Worm (Caenorhabditis elegans) whole organism, L2 larva: ENCODE results near the gene nlp-5.

ENCODE experiments used
- F13H6.1 ChIP-seq: sonication (generic microtip); optimal IDR thresholded peaks from 2 replicates; lab custom pipeline; 2016; ENCODE audit warnings: missing genetic modification characterization, missing compliant biosample characterization
- ZK546.5 ChIP-seq: sonication (generic microtip); optimal IDR thresholded peaks from 2 replicates; lab custom pipeline; 2017; ENCODE audit warnings: missing biosample characterization, missing genetic modification characterization
- aly-2 ChIP-seq: fragments of 150-350 bp; optimal IDR thresholded peaks from 2 replicates; lab custom pipeline; 2014; ENCODE audit warnings: missing biosample characterization, missing genetic modification characterization
- ama-1 ChIP-seq: fragments of 150-350 bp; optimal IDR thresholded peaks from 2 replicates; lab custom pipeline; 2018; ENCODE audit warnings: inconsistent platforms
- ceh-82 ChIP-seq: fragments of 150-350 bp; optimal IDR thresholded peaks from 2 replicates; lab custom pipeline; 2014; ENCODE audit warnings: missing biosample characterization, missing genetic modification characterization
- nhr-11 ChIP-seq: fragments of 150-350 bp; optimal IDR thresholded peaks from 2 replicates; lab custom pipeline; 2014; ENCODE audit warnings: missing biosample characterization, missing genetic modification characterization
- nhr-237 ChIP-seq: fragments of 150-350 bp; optimal IDR thresholded peaks from 2 replicates; lab custom pipeline; 2014; ENCODE audit warnings: missing biosample characterization, missing genetic modification characterization
- nhr-25 ChIP-seq: fragments of 150-350 bp; sonication (generic microtip); optimal IDR thresholded peaks from 3 replicates; lab custom pipeline; 2014; ENCODE audit warnings: missing biosample characterization, missing genetic modification characterization
- skn-1 ChIP-seq: sonication (generic microtip); optimal IDR thresholded peaks from 2 replicates; lab custom pipeline; 2017; ENCODE audit warnings: missing biosample characterization, missing genetic modification characterization
- snpc-4 ChIP-seq: fragments of 150-350 bp; optimal IDR thresholded peaks from 2 replicates; lab custom pipeline; 2014; ENCODE audit warnings: missing biosample characterization, missing genetic modification characterization
- unc-62 ChIP-seq: fragments of 150-350 bp; optimal IDR thresholded peaks from 2 replicates; lab custom pipeline; 2014; ENCODE audit warnings: missing biosample characterization, missing genetic modification reagents, missing genetic modification characterization
- ztf-11 ChIP-seq: sonication (generic microtip); optimal IDR thresholded peaks from 2 replicates; lab custom pipeline; 2017; ENCODE audit warnings: missing biosample characterization, missing genetic modification characterization

DNA sequence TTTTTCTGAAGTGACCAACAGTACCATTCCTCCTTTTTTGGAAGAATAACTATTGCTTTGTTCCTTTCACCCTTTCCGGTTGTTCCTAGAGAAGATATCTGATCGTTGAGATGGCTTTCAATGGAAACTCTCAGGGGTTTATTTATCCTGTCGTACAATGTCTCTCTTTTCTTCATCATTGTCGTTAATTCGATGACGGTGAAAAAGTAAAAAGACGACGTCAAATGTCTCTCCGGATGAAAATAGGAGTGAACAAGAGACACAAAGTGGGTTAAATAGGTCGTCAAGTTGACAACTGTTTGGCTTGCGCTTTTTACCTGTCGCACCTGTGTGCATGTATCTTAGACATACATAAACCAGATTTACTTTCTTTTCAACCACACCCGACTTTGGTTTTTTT is 44.3 kb upstream of the nlp-5 start:
- TF ChIP-seq ama-1 (lab: Kevin White, UChicago) (no peak), ZK546.5 (tag; lab: Kevin White, UChicago) (no peak), unc-62 (GFP tag; lab: Kevin White, UChicago) (no peak), aly-2 (tag; lab: Kevin White, UChicago) (no peak), ceh-82 (tag; lab: Kevin White, UChicago) (no peak), F13H6.1 (no peak), nhr-25 (tag; lab: Kevin White, UChicago) (no peak), snpc-4 (tag; lab: Kevin White, UChicago) (no peak), nhr-237 (no peak), skn-1 (no peak), nhr-11 (tag; lab: Kevin White, UChicago) (no peak), ztf-11 (tag; lab: Kevin White, UChicago) (no peak)
